Worm (Caenorhabditis elegans) whole organism, L4 larva: ENCODE results near the gene aqp-2.

ENCODE experiments used
- F37D6.2 ChIP-seq: sonication (generic microtip); optimal IDR thresholded peaks from 2 replicates; lab custom pipeline; 2016; ENCODE audit warnings: mild to moderate bottlenecking, missing genetic modification characterization, missing compliant biosample characterization
- F49E8.2 ChIP-seq: sonication (generic microtip); optimal IDR thresholded peaks from 2 replicates; lab custom pipeline; 2016; ENCODE audit warnings: missing compliant biosample characterization, mild to moderate bottlenecking, missing genetic modification characterization, borderline replicate concordance
- T26A8.4 ChIP-seq: fragments of 200-800 bp; sonication (Bioruptor generic); IDR thresholded peaks from 2 replicates; pipeline ENCODE4 v1.3.6; 2022; ENCODE audit warnings: missing genetic modification characterization, missing compliant biosample characterization
- Y105C5A.15 ChIP-seq: fragments of 200-800 bp; sonication (Bioruptor generic); IDR thresholded peaks from 2 replicates; pipeline ENCODE4 v1.3.6; 2022; ENCODE audit warnings: missing genetic modification characterization, missing compliant biosample characterization
- Y75B8A.6 ChIP-seq: fragments of 200-800 bp; sonication (Bioruptor generic); IDR thresholded peaks from 2 replicates; pipeline ENCODE4 v1.3.6; 2022; ENCODE audit warnings: missing genetic modification reagents, missing genetic modification characterization, missing compliant biosample characterization
- aly-2 ChIP-seq: sonication (generic microtip); optimal IDR thresholded peaks from 2 replicates; lab custom pipeline; 2018; ENCODE audit warnings: missing biosample characterization, missing genetic modification characterization
- ama-1 ChIP-seq: fragments of 150-350 bp; optimal IDR thresholded peaks from 2 replicates; lab custom pipeline; 2014; ENCODE audit warnings: inconsistent platforms, mixed read lengths
- arid-1 ChIP-seq: fragments of 200-800 bp; sonication (Bioruptor generic); conservative IDR thresholded peaks from 2 replicates; pipeline ENCODE4 v1.3.6; 2022; ENCODE audit warnings: missing genetic modification reagents, missing genetic modification characterization, missing compliant biosample characterization
- attf-4 ChIP-seq: sonication (generic microtip); optimal IDR thresholded peaks from 3 replicates; lab custom pipeline; 2017; ENCODE audit warnings: missing biosample characterization, missing genetic modification characterization
- ceh-20 ChIP-seq: fragments of 200-800 bp; sonication (Bioruptor generic); IDR thresholded peaks from 2 replicates; pipeline ENCODE4 v1.3.6; 2022; ENCODE audit warnings: missing genetic modification reagents, missing genetic modification characterization, missing compliant biosample characterization
- ceh-28 ChIP-seq: fragments of 150-350 bp; optimal IDR thresholded peaks from 2 replicates; lab custom pipeline; 2014; ENCODE audit warnings: missing biosample characterization, missing genetic modification reagents, missing genetic modification characterization
- ceh-32 ChIP-seq: sonication (generic microtip); optimal IDR thresholded peaks from 2 replicates; lab custom pipeline; 2016; ENCODE audit warnings: mild to moderate bottlenecking, missing genetic modification characterization, missing compliant biosample characterization; ENCODE audit not compliant: poor library complexity
- ceh-44 ChIP-seq: fragments of 200-800 bp; sonication (Bioruptor generic); IDR thresholded peaks from 2 replicates; pipeline ENCODE4 v1.3.6; 2022; ENCODE audit warnings: missing genetic modification reagents, missing genetic modification characterization, missing compliant biosample characterization
- ceh-82 ChIP-seq: sonication (generic microtip); optimal IDR thresholded peaks from 2 replicates; lab custom pipeline; 2017; ENCODE audit warnings: missing biosample characterization, missing genetic modification characterization
- cey-2 ChIP-seq: sonication (generic microtip); optimal IDR thresholded peaks from 3 replicates; lab custom pipeline; 2017; ENCODE audit warnings: missing genetic modification characterization, mild to moderate bottlenecking, missing compliant biosample characterization, antibody characterized with exemption, borderline replicate concordance; ENCODE audit not compliant: insufficient read depth
- daf-12 ChIP-seq: fragments of 150-350 bp; optimal IDR thresholded peaks from 2 replicates; lab custom pipeline; 2014; ENCODE audit warnings: missing biosample characterization, missing genetic modification reagents, missing genetic modification characterization
- daf-16 ChIP-seq, 3 experiments: sonication (generic microtip); optimal IDR thresholded peaks; 2 replicates each; lab custom pipeline; 2016 to 2017; ENCODE audit warnings: missing genetic modification characterization in 3 of 3, missing genetic modification reagents in 3 of 3, mild to moderate bottlenecking in 2 of 3, missing compliant biosample characterization in 2 of 3, missing biosample characterization in 1 of 3, moderate library complexity in 1 of 3
- daf-19 ChIP-seq: fragments of 200-800 bp; sonication (Bioruptor generic); conservative IDR thresholded peaks from 2 replicates; pipeline ENCODE4 v1.3.6; 2022; ENCODE audit warnings: missing genetic modification characterization, missing compliant biosample characterization
- daf-8 ChIP-seq: fragments of 200-800 bp; sonication (Bioruptor generic); IDR thresholded peaks from 2 replicates; pipeline ENCODE4 v1.3.6; 2022; ENCODE audit warnings: missing genetic modification characterization, missing compliant biosample characterization
- hif-1 ChIP-seq, 2 experiments: sonication (generic microtip); optimal IDR thresholded peaks; 2 replicates each; lab custom pipeline; 2016 to 2017; ENCODE audit warnings: missing compliant biosample characterization in 2 of 2, missing genetic modification characterization in 2 of 2, missing genetic modification reagents in 2 of 2, missing genotype in 2 of 2, mild to moderate bottlenecking in 1 of 2
- hlh-11 ChIP-seq: fragments of 200-800 bp; sonication (Bioruptor generic); optimal IDR thresholded peaks from 2 replicates; lab custom pipeline; 2018; ENCODE audit warnings: mild to moderate bottlenecking, missing genetic modification characterization, missing compliant biosample characterization
- hlh-30 ChIP-seq: sonication (generic microtip); optimal IDR thresholded peaks from 2 replicates; lab custom pipeline; 2017; ENCODE audit warnings: antibody characterized with exemption, mild to moderate bottlenecking, missing genetic modification characterization, missing compliant biosample characterization; ENCODE audit not compliant: insufficient read depth
- lim-7 ChIP-seq: fragments of 200-800 bp; sonication (Bioruptor generic); IDR thresholded peaks from 2 replicates; pipeline ENCODE4 v1.3.6; 2022; ENCODE audit warnings: missing genetic modification characterization, missing compliant biosample characterization
- lin-13 ChIP-seq: fragments of 150-350 bp; optimal IDR thresholded peaks from 2 replicates; lab custom pipeline; 2014; ENCODE audit warnings: missing biosample characterization, missing genetic modification reagents, missing genetic modification characterization
- lin-38 ChIP-seq: fragments of 200-800 bp; sonication (Bioruptor generic); IDR thresholded peaks from 2 replicates; pipeline ENCODE4 v1.3.6; 2022; ENCODE audit warnings: missing genetic modification reagents, missing genetic modification characterization, missing compliant biosample characterization
- lin-39 ChIP-seq: fragments of 150-350 bp; optimal IDR thresholded peaks from 2 replicates; lab custom pipeline; 2014; ENCODE audit warnings: missing biosample characterization, missing genetic modification reagents, missing genetic modification characterization
- madf-5 ChIP-seq, 2 experiments: fragments of 200-800 bp; sonication (Bioruptor generic); IDR thresholded peaks; 2 replicates each; pipeline ENCODE4 v1.3.6; 2022; ENCODE audit warnings: missing compliant biosample characterization in 2 of 2, missing genetic modification characterization in 2 of 2
- mdl-1 ChIP-seq, 2 experiments: fragments of 150-350 bp in 1 of 2; sonication (generic microtip) in 1 of 2; optimal IDR thresholded peaks; 2 replicates each; lab custom pipeline; 2014 to 2017; ENCODE audit warnings: missing biosample characterization in 2 of 2, missing genetic modification characterization in 2 of 2
- mep-1 ChIP-seq: fragments of 150-350 bp; sonication (generic microtip); optimal IDR thresholded peaks from 3 replicates; lab custom pipeline; 2014; ENCODE audit warnings: missing biosample characterization, missing genetic modification characterization
- nhr-10 ChIP-seq: fragments of 150-350 bp; optimal IDR thresholded peaks from 2 replicates; lab custom pipeline; 2014; ENCODE audit warnings: missing biosample characterization, missing genetic modification characterization
- nhr-102 ChIP-seq: sonication (generic microtip); optimal IDR thresholded peaks from 2 replicates; lab custom pipeline; 2016; ENCODE audit warnings: mild to moderate bottlenecking, missing genetic modification characterization, moderate library complexity, missing compliant biosample characterization
- nhr-11 ChIP-seq: fragments of 150-350 bp; optimal IDR thresholded peaks from 2 replicates; lab custom pipeline; 2014; ENCODE audit warnings: missing biosample characterization, missing genetic modification characterization
- nhr-41 ChIP-seq: fragments of 200-800 bp; sonication (Bioruptor generic); IDR thresholded peaks from 2 replicates; pipeline ENCODE4 v1.3.6; 2022; ENCODE audit warnings: missing genetic modification reagents, missing genetic modification characterization, missing compliant biosample characterization
- nhr-42 ChIP-seq: fragments of 200-800 bp; sonication (Bioruptor generic); IDR thresholded peaks from 2 replicates; pipeline ENCODE4 v1.3.6; 2022; ENCODE audit warnings: missing genetic modification characterization, missing compliant biosample characterization
- nhr-48 ChIP-seq: sonication (generic microtip); optimal IDR thresholded peaks from 2 replicates; lab custom pipeline; 2016; ENCODE audit warnings: mild to moderate bottlenecking, missing genetic modification characterization, missing compliant biosample characterization
- nhr-76 ChIP-seq: fragments of 150-350 bp; optimal IDR thresholded peaks from 2 replicates; lab custom pipeline; 2014; ENCODE audit warnings: missing biosample characterization, missing genetic modification characterization
- pha-4 ChIP-seq, 2 experiments: fragments of 150-350 bp in 1 of 2; fragments of 200-800 bp in 1 of 2; sonication (Bioruptor generic) in 1 of 2; IDR thresholded peaks in 1 of 2; optimal IDR thresholded peaks in 1 of 2; 2 replicates each; pipeline versions ENCODE4 v1.3.6 to Lab custom; 2014 to 2022; ENCODE audit warnings: missing genetic modification characterization in 2 of 2, missing genetic modification reagents in 2 of 2, missing biosample characterization in 1 of 2, missing compliant biosample characterization in 1 of 2
- saeg-2 ChIP-seq: fragments of 200-800 bp; sonication (Bioruptor generic); IDR thresholded peaks from 2 replicates; pipeline ENCODE4 v1.3.6; 2022; ENCODE audit warnings: missing genetic modification reagents, missing genetic modification characterization, missing compliant biosample characterization
- sdz-12 ChIP-seq: fragments of 200-800 bp; sonication (Bioruptor generic); optimal IDR thresholded peaks from 2 replicates; lab custom pipeline; 2018; ENCODE audit warnings: mild to moderate bottlenecking, missing genetic modification characterization, missing compliant biosample characterization
- skn-1 ChIP-seq: fragments of 150-350 bp; optimal IDR thresholded peaks from 2 replicates; lab custom pipeline; 2014; ENCODE audit warnings: missing biosample characterization, missing genetic modification characterization
- snpc-1.2 ChIP-seq: fragments of 200-800 bp; sonication (Bioruptor generic); IDR thresholded peaks from 2 replicates; pipeline ENCODE4 v1.3.6; 2022; ENCODE audit warnings: missing genetic modification reagents, missing genetic modification characterization, missing compliant biosample characterization
- snpc-4 ChIP-seq: fragments of 150-350 bp; optimal IDR thresholded peaks from 2 replicates; lab custom pipeline; 2014; ENCODE audit warnings: missing biosample characterization, missing genetic modification characterization
- spr-1 ChIP-seq: sonication (generic microtip); optimal IDR thresholded peaks from 2 replicates; lab custom pipeline; 2016; ENCODE audit warnings: mild to moderate bottlenecking, missing genetic modification characterization, missing compliant biosample characterization
- tag-97 ChIP-seq: fragments of 200-800 bp; sonication (Bioruptor generic); IDR thresholded peaks from 2 replicates; pipeline ENCODE4 v1.3.6; 2022; ENCODE audit warnings: missing genetic modification characterization, missing compliant biosample characterization
- unc-62 ChIP-seq, 3 experiments: fragments of 150-350 bp in 1 of 3; sonication (generic microtip); optimal IDR thresholded peaks in 2 of 3; peaks in 1 of 3; 1 replicate in 1 of 3; 2 replicates in 2 of 3; lab custom pipeline; 2014 to 2017; ENCODE audit warnings: missing biosample characterization in 3 of 3, missing genetic modification characterization in 3 of 3, missing genetic modification reagents in 3 of 3, missing genotype in 1 of 3
- zag-1 ChIP-seq: fragments of 150-350 bp; optimal IDR thresholded peaks from 2 replicates; lab custom pipeline; 2014; ENCODE audit warnings: missing biosample characterization, missing genetic modification characterization
- zip-11 ChIP-seq: fragments of 200-800 bp; sonication (Bioruptor generic); IDR thresholded peaks from 2 replicates; pipeline ENCODE4 v1.3.6; 2022; ENCODE audit warnings: missing genetic modification characterization, missing compliant biosample characterization
- ztf-7 ChIP-seq: fragments of 150-350 bp; optimal IDR thresholded peaks from 2 replicates; lab custom pipeline; 2014; ENCODE audit warnings: missing biosample characterization, missing genetic modification characterization

aqp-2 gene

ce11 chrII:9304849-9305248 is 43.1 kb upstream of the aqp-2 start:
- no peak for TF ChIP-seq arid-1
- no peak for TF ChIP-seq nhr-11 (tag; lab: Kevin White, UChicago)
- TF ChIP-seq nhr-41 (GFP tag; lab: Robert Waterston, UW) = no peak
- TF ChIP-seq ztf-7 = no peak
- no peak for TF ChIP-seq cey-2
- TF ChIP-seq snpc-1.2 (GFP tag; lab: Robert Waterston, UW) = no peak
- TF ChIP-seq mdl-1 (tag; optimal IDR thresholded peaks at IDR 0.05; lab: Kevin White, UChicago) = no peak
- TF ChIP-seq daf-16 (GFP tag; optimal IDR thresholded peaks at IDR 0.05; lab: Kevin White, UChicago) = no peak
- no peak for TF ChIP-seq daf-16 (tag; optimal IDR thresholded peaks at IDR 0.05; lab: Kevin White, UChicago)
- no peak for TF ChIP-seq ama-1
- TF ChIP-seq mep-1 (tag; lab: Kevin White, UChicago) = no peak
- no peak for TF ChIP-seq nhr-42
- no peak for TF ChIP-seq zip-11 (GFP tag; lab: Robert Waterston, UW)
- no peak for TF ChIP-seq hlh-30 (tag; lab: Kevin White, UChicago)
- TF ChIP-seq Y75B8A.6 (GFP tag; lab: Robert Waterston, UW) = no peak
- TF ChIP-seq spr-1 (tag; lab: Kevin White, UChicago) = no peak
- TF ChIP-seq nhr-102 (tag; lab: Kevin White, UChicago) = no peak
- no peak for TF ChIP-seq Y105C5A.15 (GFP tag; lab: Robert Waterston, UW)

DNA sequence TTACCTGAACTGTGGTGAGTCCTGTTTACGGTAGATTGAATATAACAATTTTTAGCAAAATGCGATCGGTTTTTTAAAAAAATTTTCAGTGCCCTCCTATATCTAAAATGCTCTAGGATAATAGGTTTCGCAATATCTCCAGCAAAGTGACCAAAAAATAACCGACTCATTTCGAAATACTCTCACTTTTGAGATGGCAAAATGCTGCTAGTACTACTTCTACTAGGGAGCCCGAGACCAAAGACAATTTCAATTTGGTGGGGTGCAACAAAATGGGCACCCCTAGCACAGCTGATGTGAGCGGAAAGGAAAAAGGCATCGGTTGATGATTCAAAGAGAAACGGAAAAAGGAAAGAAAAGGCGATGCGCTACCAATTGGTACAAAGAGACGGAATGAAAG is 41.8 kb upstream of the aqp-2 start:
- TF ChIP-seq daf-12 (no peak), lin-13 (no peak), tag-97 (GFP tag; lab: Robert Waterston, UW) (no peak), ceh-28 (tag; lab: Kevin White, UChicago) (no peak)

DNA sequence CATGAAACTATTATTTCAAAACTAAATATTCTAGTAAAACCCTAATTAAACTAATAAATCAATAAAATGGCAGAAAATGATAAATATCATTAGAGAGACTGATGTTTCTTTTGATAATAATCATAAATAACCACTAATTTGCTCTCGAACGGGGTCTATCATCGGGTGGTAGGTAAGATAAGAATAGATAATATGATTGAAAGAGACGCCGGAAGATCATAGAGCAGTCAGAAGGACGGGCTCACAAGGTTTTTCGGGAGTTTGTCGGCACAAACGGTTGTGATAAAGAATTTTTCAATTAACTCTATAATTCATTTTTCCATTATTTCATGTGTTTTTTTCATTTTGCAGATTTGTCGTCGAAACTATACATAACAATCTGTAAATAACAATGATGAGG is 39.3 kb upstream of the aqp-2 start:
- TF ChIP-seq lim-7 (no peak), zip-11 (GFP tag; lab: Robert Waterston, UW) (no peak), hlh-11 (tag; lab: Kevin White, UChicago) (peak; percentile 91), snpc-4 (tag; lab: Kevin White, UChicago) (no peak), daf-19 (GFP tag; lab: Robert Waterston, UW) (no peak), madf-5 (GFP tag; IDR thresholded peaks at IDR 0.05; lab: Robert Waterston, UW) (no peak), mdl-1 (tag; optimal IDR thresholded peaks at IDR 0.05; lab: Kevin White, UChicago) (no peak), saeg-2 (GFP tag; lab: Robert Waterston, UW) (no peak), T26A8.4 (GFP tag; lab: Robert Waterston, UW) (no peak), nhr-48 (tag; lab: Kevin White, UChicago) (no peak), ceh-20 (GFP tag; lab: Robert Waterston, UW) (peak; percentile 41; the same call in 1 of the 2 replicates), hlh-30 (tag; lab: Kevin White, UChicago) (peak; percentile 64), lin-39 (tag; lab: Kevin White, UChicago) (no peak), F37D6.2 (no peak), ceh-82 (tag; lab: Kevin White, UChicago) (no peak), aly-2 (tag; lab: Kevin White, UChicago) (no peak), sdz-12 (GFP tag; lab: Kevin White, UChicago) (no peak), zag-1 (tag; lab: Kevin White, UChicago) (no peak), skn-1 (tag; lab: Kevin White, UChicago) (no peak), ceh-44 (GFP tag; lab: Robert Waterston, UW) (no peak), spr-1 (tag; lab: Kevin White, UChicago) (no peak), F49E8.2 (tag; lab: Kevin White, UChicago) (no peak), nhr-76 (tag; lab: Kevin White, UChicago) (no peak), hif-1 (tag; optimal IDR thresholded peaks at IDR 0.05; lab: Kevin White, UChicago) (no peak), Y75B8A.6 (GFP tag; lab: Robert Waterston, UW) (no peak), nhr-10 (tag; lab: Kevin White, UChicago) (no peak), lin-38 (no peak), daf-8 (GFP tag; lab: Robert Waterston, UW) (no peak), attf-4 (tag; lab: Kevin White, UChicago) (no peak), pha-4 (GFP tag; IDR thresholded peaks at IDR 0.05; lab: Robert Waterston, UW) (no peak), pha-4 (tag; optimal IDR thresholded peaks at IDR 0.05; lab: Kevin White, UChicago) (no peak), ceh-32 (no peak), ceh-28 (tag; lab: Kevin White, UChicago) (no peak), unc-62 (GFP tag; optimal IDR thresholded peaks at IDR 0.05 in 1 of 2; lab: Kevin White, UChicago) (no peak), unc-62 (tag; optimal IDR thresholded peaks at IDR 0.05; lab: Kevin White, UChicago) (no peak)
